Fruit fly (Drosophila melanogaster): ENCODE results near the gene WRNexo.

DNA sequence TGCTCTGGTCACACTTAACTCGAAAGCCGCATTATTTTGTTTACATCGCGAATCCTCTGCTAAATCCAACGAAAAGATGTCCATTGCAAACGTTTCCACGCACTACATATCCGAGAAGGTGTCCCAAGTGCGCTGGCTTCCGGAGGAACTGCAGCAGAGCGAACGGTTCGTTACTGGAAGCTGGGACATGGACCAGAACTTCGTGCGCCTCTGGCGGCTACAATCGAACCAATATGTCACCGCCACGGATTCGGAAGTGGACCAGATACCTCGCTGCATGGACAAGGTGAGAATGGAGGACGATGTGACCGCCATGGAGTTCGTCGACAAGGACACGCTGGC, 653 bp upstream of the WRNexo start:
- no peak for TF ChIP-seq psq (optimal IDR thresholded peaks at IDR 0.05)
- no peak for TF ChIP-seq h (optimal IDR thresholded peaks at IDR 0.05)
- no peak for TF ChIP-seq insv (optimal IDR thresholded peaks at IDR 0.05)
